Fruit fly (Drosophila melanogaster): ENCODE measurements around the gene CG5056.

Gene CG5056

DNA sequence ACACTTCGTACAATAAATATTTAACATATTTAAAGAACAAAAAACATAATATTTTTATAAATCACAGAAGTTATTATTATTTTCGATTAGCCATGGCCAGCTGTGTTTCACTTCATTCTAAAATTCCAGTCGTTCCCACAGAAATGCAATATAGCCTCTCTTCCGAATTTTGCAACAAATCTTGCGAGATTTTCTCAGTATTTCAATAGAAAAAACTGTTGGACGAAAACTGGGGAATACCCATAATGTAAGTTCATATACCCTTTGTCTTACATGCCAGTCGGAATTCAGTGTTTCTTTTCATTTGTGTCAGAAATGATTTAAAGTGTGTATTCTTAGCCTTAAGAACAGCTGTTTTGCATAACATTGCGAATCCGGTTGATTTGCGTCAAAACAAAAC is 10.0 kb upstream of the CG5056 start, which contains the start of the genes CtsL4 and ClpP:
CtsL4 (minus strand) TSS at position 90 of the 400 bp plus-strand sequence.
ClpP (plus strand) TSS at position 288 of the 400 bp plus-strand sequence.
- TF ChIP-seq CG5204 (GFP tag; optimal IDR thresholded peaks at IDR 0.05), result no peak
- TF ChIP-seq CG1620 (GFP tag; optimal IDR thresholded peaks at IDR 0.05), result peak; percentile 6
- TF ChIP-seq cnc (optimal IDR thresholded peaks at IDR 0.05), result no peak
- TF ChIP-seq CG7045 (GFP tag; optimal IDR thresholded peaks at IDR 0.05), result no peak
- no peak for TF ChIP-seq CG14711 (tag; optimal IDR thresholded peaks at IDR 0.05)
- peak; percentile 72 for TF ChIP-seq tj (GFP tag; optimal IDR thresholded peaks at IDR 0.05)
- no peak for TF ChIP-seq cic (GFP tag; optimal IDR thresholded peaks at IDR 0.05)
- no peak for TF ChIP-seq Hr96 (GFP tag; optimal IDR thresholded peaks at IDR 0.05)
- TF ChIP-seq CG7101 (tag; optimal IDR thresholded peaks at IDR 0.05), result peak; percentile 36
- TF ChIP-seq CG11617 (GFP tag; optimal IDR thresholded peaks at IDR 0.05), result peak; percentile 35

dm6 chr2L:10362408-10363067 is 4.0 kb upstream of the CG5056 start, which contains the start of the genes Cand1 and pim:
Gene Cand1, minus strand, starts transcription at chr2L:10362707.
Gene pim, plus strand, starts transcription at chr2L:10362989.
- TF ChIP-seq CG7101 (tag; optimal IDR thresholded peaks at IDR 0.05) (peak; percentile 50), Crg-1 (GFP tag; optimal IDR thresholded peaks at IDR 0.05) (no peak)

DNA sequence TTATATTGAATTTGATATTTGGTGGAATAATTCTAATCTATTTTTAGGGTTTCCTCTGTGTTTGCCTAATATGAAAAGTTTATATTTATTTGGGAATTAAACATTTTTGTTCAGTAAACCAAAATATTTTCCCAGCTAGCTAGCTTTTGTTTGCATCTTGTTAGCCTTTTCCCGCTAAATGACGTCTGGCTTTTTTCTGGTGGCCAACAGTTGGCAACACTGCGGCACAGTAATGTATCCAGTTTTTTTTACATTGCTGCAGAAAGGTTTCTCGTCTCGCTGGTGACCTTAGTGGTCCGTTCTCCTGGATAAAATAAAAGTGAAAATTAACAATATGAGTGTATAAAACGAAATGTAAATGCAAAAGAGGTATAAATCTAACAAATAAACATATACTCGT is 2.3 kb upstream of the CG5056 start, which contains the start of gene lft:
lft (plus strand) TSS at position 243 of the 400 bp plus-strand sequence.
- TF ChIP-seq CG7045 (GFP tag; optimal IDR thresholded peaks at IDR 0.05), result no peak
- TF ChIP-seq Crg-1 (GFP tag; optimal IDR thresholded peaks at IDR 0.05), result no peak
- TF ChIP-seq cnc (optimal IDR thresholded peaks at IDR 0.05), result no peak

- no peak for TF ChIP-seq CG11617 (GFP tag; optimal IDR thresholded peaks at IDR 0.05)
- TF ChIP-seq kay (GFP tag; ENCODE audit: borderline replicate concordance), result no peak
- no peak for TF ChIP-seq CG33017 (tag; optimal IDR thresholded peaks at IDR 0.05)
- TF ChIP-seq Mnt (GFP tag; optimal IDR thresholded peaks at IDR 0.05), result no peak
- no peak for TF ChIP-seq tj (GFP tag; optimal IDR thresholded peaks at IDR 0.05)
- no peak for TF ChIP-seq CG5204 (GFP tag; optimal IDR thresholded peaks at IDR 0.05)
- no peak for TF ChIP-seq cic (GFP tag; optimal IDR thresholded peaks at IDR 0.05)
- TF ChIP-seq pad (GFP tag; optimal IDR thresholded peaks at IDR 0.05), result no peak
- TF ChIP-seq CG7101 (tag; optimal IDR thresholded peaks at IDR 0.05), result no peak
These were observed 5.8 kb downstream of the CG5056 start for dm6 chr2L:10372297-10372696.

- TF ChIP-seq Hr96 (GFP tag; optimal IDR thresholded peaks at IDR 0.05), result no peak
- no peak for TF ChIP-seq tj (GFP tag; optimal IDR thresholded peaks at IDR 0.05)
- no peak for TF ChIP-seq kay (GFP tag; ENCODE audit: borderline replicate concordance)
- TF ChIP-seq CG33017 (tag; optimal IDR thresholded peaks at IDR 0.05), result no peak
- no peak for TF ChIP-seq Mnt (GFP tag; optimal IDR thresholded peaks at IDR 0.05)
- no peak for TF ChIP-seq toe (GFP tag; optimal IDR thresholded peaks at IDR 0.05)
- TF ChIP-seq CG12768 (GFP tag; optimal IDR thresholded peaks at IDR 0.05), result no peak
- TF ChIP-seq Crg-1 (GFP tag; optimal IDR thresholded peaks at IDR 0.05), result no peak
- no peak for TF ChIP-seq CG5204 (GFP tag; optimal IDR thresholded peaks at IDR 0.05)
- no peak for TF ChIP-seq Clk (GFP tag; optimal IDR thresholded peaks at IDR 0.05)
- TF ChIP-seq pad (GFP tag; optimal IDR thresholded peaks at IDR 0.05), result no peak
- TF ChIP-seq CG14711 (tag; optimal IDR thresholded peaks at IDR 0.05), result no peak
- TF ChIP-seq CG7101 (tag; optimal IDR thresholded peaks at IDR 0.05), result no peak
- no peak for TF ChIP-seq CG7045 (GFP tag; optimal IDR thresholded peaks at IDR 0.05)
These were observed 7.2 kb downstream of the CG5056 start, which contains the start of gene rho-5 for dm6 chr2L:10373605-10374269. Gene rho-5, minus strand, starts transcription at chr2L:10373900.

- peak; percentile 79 for TF ChIP-seq CG33017 (tag; optimal IDR thresholded peaks at IDR 0.05)
- no peak for TF ChIP-seq kay (GFP tag; ENCODE audit: borderline replicate concordance)
- TF ChIP-seq CG12768 (GFP tag; optimal IDR thresholded peaks at IDR 0.05), result peak; percentile 29
- peak; percentile 73 for TF ChIP-seq CG11617 (GFP tag; optimal IDR thresholded peaks at IDR 0.05)
- peak; percentile 70 for TF ChIP-seq CG14711 (tag; optimal IDR thresholded peaks at IDR 0.05)
- TF ChIP-seq CG1620 (GFP tag; optimal IDR thresholded peaks at IDR 0.05), result no peak
- TF ChIP-seq cic (GFP tag; optimal IDR thresholded peaks at IDR 0.05), result peak; percentile 38
- peak; percentile 40 for TF ChIP-seq tj (GFP tag; optimal IDR thresholded peaks at IDR 0.05)
- TF ChIP-seq CG7101 (tag; optimal IDR thresholded peaks at IDR 0.05), result peak; percentile 74
- TF ChIP-seq Clk (GFP tag; optimal IDR thresholded peaks at IDR 0.05), result no peak
- peak; percentile 8 for TF ChIP-seq ovo (GFP tag; optimal IDR thresholded peaks at IDR 0.05)
- TF ChIP-seq Crg-1 (GFP tag; optimal IDR thresholded peaks at IDR 0.05), result no peak
- TF ChIP-seq pad (GFP tag; optimal IDR thresholded peaks at IDR 0.05), result no peak
- peak; percentile 63 for TF ChIP-seq CG7045 (GFP tag; optimal IDR thresholded peaks at IDR 0.05)
- no peak for TF ChIP-seq CG5204 (GFP tag; optimal IDR thresholded peaks at IDR 0.05)
- no peak for TF ChIP-seq cnc (optimal IDR thresholded peaks at IDR 0.05)
- no peak for TF ChIP-seq toe (GFP tag; optimal IDR thresholded peaks at IDR 0.05)
- TF ChIP-seq Mnt (GFP tag; optimal IDR thresholded peaks at IDR 0.05), result peak; percentile 13
- no peak for TF ChIP-seq Hr96 (GFP tag; optimal IDR thresholded peaks at IDR 0.05)
- peak; percentile 38 for TF ChIP-seq bab1 (GFP tag; optimal IDR thresholded peaks at IDR 0.05)
These were observed 9.2 kb downstream of the CG5056 start, which contains the start of the genes CG33303 and dpr19 for dm6 chr2L:10375464-10376236. Gene CG33303, minus strand, starts transcription at chr2L:10375757. Gene dpr19, plus strand, starts transcription at chr2L:10376168.

All from whole organism, adult.